Worm (Caenorhabditis elegans) whole organism, late embryonic: ENCODE measurements around the gene sra-27.

ENCODE experiments used
- C08G9.2 ChIP-seq: sonication (generic microtip); optimal IDR thresholded peaks from 2 replicates; lab custom pipeline; 2016; ENCODE audit warnings: mild to moderate bottlenecking, missing genetic modification characterization, moderate library complexity, missing compliant biosample characterization
- Y22D7AL.16 ChIP-seq: sonication (generic microtip); optimal IDR thresholded peaks from 2 replicates; lab custom pipeline; 2016; ENCODE audit warnings: missing genetic modification characterization, missing compliant biosample characterization
- ama-1 ChIP-seq: fragments of 150-350 bp; optimal IDR thresholded peaks from 2 replicates; lab custom pipeline; 2014
- ceh-18 ChIP-seq: sonication (generic microtip); optimal IDR thresholded peaks from 2 replicates; lab custom pipeline; 2016; ENCODE audit warnings: missing genetic modification characterization, missing compliant biosample characterization
- ceh-2 ChIP-seq: sonication (generic microtip); optimal IDR thresholded peaks from 2 replicates; lab custom pipeline; 2016; ENCODE audit warnings: missing genotype, missing genetic modification characterization, missing compliant biosample characterization
- ceh-30 ChIP-seq: fragments of 150-350 bp; optimal IDR thresholded peaks from 2 replicates; lab custom pipeline; 2014; ENCODE audit warnings: missing biosample characterization, missing genetic modification characterization
- ceh-31 ChIP-seq: sonication (generic microtip); optimal IDR thresholded peaks from 2 replicates; lab custom pipeline; 2016; ENCODE audit warnings: missing genetic modification characterization, missing compliant biosample characterization
- ceh-48 ChIP-seq: sonication (generic microtip); optimal IDR thresholded peaks from 2 replicates; lab custom pipeline; 2016; ENCODE audit warnings: missing genetic modification characterization, inconsistent platforms, missing compliant biosample characterization
- ceh-6 ChIP-seq: fragments of 200-800 bp; sonication (Bioruptor generic); optimal IDR thresholded peaks from 2 replicates; lab custom pipeline; 2018; ENCODE audit warnings: mild to moderate bottlenecking, missing genetic modification characterization, missing compliant biosample characterization
- ceh-9 ChIP-seq: sonication (generic microtip); optimal IDR thresholded peaks from 2 replicates; lab custom pipeline; 2016; ENCODE audit warnings: mild to moderate bottlenecking, missing genetic modification characterization, inconsistent platforms, missing compliant biosample characterization
- che-1 ChIP-seq: sonication (generic microtip); optimal IDR thresholded peaks from 2 replicates; lab custom pipeline; 2016; ENCODE audit warnings: mild to moderate bottlenecking, missing genetic modification characterization, missing compliant biosample characterization
- dmd-4 ChIP-seq: sonication (generic microtip); optimal IDR thresholded peaks from 2 replicates; lab custom pipeline; 2016; ENCODE audit warnings: borderline replicate concordance, missing genetic modification characterization, missing compliant biosample characterization
- dve-1 ChIP-seq: sonication (generic microtip); optimal IDR thresholded peaks from 2 replicates; lab custom pipeline; 2017; ENCODE audit warnings: antibody characterized with exemption, mild to moderate bottlenecking, missing genetic modification characterization, missing compliant biosample characterization
- elt-4 ChIP-seq: sonication (generic microtip); optimal IDR thresholded peaks from 2 replicates; lab custom pipeline; 2016; ENCODE audit warnings: missing genetic modification characterization, missing compliant biosample characterization
- ets-4 ChIP-seq: sonication (generic microtip); optimal IDR thresholded peaks from 2 replicates; lab custom pipeline; 2016; ENCODE audit warnings: missing genetic modification characterization, missing compliant biosample characterization
- eyg-1 ChIP-seq: sonication (generic microtip); optimal IDR thresholded peaks from 2 replicates; lab custom pipeline; 2016; ENCODE audit warnings: missing genotype, missing genetic modification characterization, missing compliant biosample characterization
- fax-1 ChIP-seq: sonication (generic microtip); optimal IDR thresholded peaks from 2 replicates; lab custom pipeline; 2016; ENCODE audit warnings: missing genotype, missing genetic modification characterization, missing compliant biosample characterization
- fkh-6 ChIP-seq: sonication (generic microtip); optimal IDR thresholded peaks from 2 replicates; lab custom pipeline; 2016; ENCODE audit warnings: missing genetic modification characterization, missing compliant biosample characterization
- gmeb-2 ChIP-seq: sonication (generic microtip); optimal IDR thresholded peaks from 2 replicates; lab custom pipeline; 2016; ENCODE audit warnings: missing genetic modification characterization, inconsistent platforms, missing compliant biosample characterization
- hlh-13 ChIP-seq: fragments of 200-800 bp; sonication (Bioruptor generic); optimal IDR thresholded peaks from 2 replicates; lab custom pipeline; 2018; ENCODE audit warnings: mild to moderate bottlenecking, missing genetic modification characterization, missing compliant biosample characterization
- lin-11 ChIP-seq: fragments of 200-800 bp; sonication (Bioruptor generic); optimal IDR thresholded peaks from 2 replicates; lab custom pipeline; 2018; ENCODE audit warnings: mild to moderate bottlenecking, missing genetic modification characterization, missing compliant biosample characterization
- nfya-1 ChIP-seq: sonication (generic microtip); optimal IDR thresholded peaks from 2 replicates; lab custom pipeline; 2017; ENCODE audit warnings: missing genetic modification characterization, mild to moderate bottlenecking, missing compliant biosample characterization, antibody characterized with exemption, moderate library complexity
- nhr-11 ChIP-seq: fragments of 150-350 bp; optimal IDR thresholded peaks from 2 replicates; lab custom pipeline; 2014; ENCODE audit warnings: missing biosample characterization, missing genetic modification characterization
- npax-4 ChIP-seq: sonication (generic microtip); optimal IDR thresholded peaks from 2 replicates; lab custom pipeline; 2016; ENCODE audit warnings: missing genetic modification characterization, missing compliant biosample characterization
- pag-3 ChIP-seq: sonication (generic microtip); optimal IDR thresholded peaks from 2 replicates; lab custom pipeline; 2016; ENCODE audit warnings: missing compliant biosample characterization, missing genetic modification characterization, borderline replicate concordance
- pat-9 ChIP-seq: fragments of 200-800 bp; sonication (Bioruptor generic); optimal IDR thresholded peaks from 2 replicates; lab custom pipeline; 2018; ENCODE audit warnings: mild to moderate bottlenecking, missing genetic modification characterization, moderate library complexity, missing compliant biosample characterization
- pha-2 ChIP-seq: sonication (generic microtip); optimal IDR thresholded peaks from 2 replicates; lab custom pipeline; 2017; ENCODE audit warnings: mild to moderate bottlenecking, missing genetic modification characterization, missing compliant biosample characterization
- ref-2 ChIP-seq: sonication (generic microtip); optimal IDR thresholded peaks from 2 replicates; lab custom pipeline; 2016; ENCODE audit warnings: missing genetic modification characterization, missing compliant biosample characterization
- rnt-1 ChIP-seq: sonication (generic microtip); optimal IDR thresholded peaks from 2 replicates; lab custom pipeline; 2016; ENCODE audit warnings: missing genetic modification characterization, missing compliant biosample characterization
- tbx-2 ChIP-seq: sonication (generic microtip); optimal IDR thresholded peaks from 2 replicates; lab custom pipeline; 2016; ENCODE audit warnings: missing genetic modification characterization, missing compliant biosample characterization
- tbx-7 ChIP-seq: sonication (generic microtip); optimal IDR thresholded peaks from 2 replicates; lab custom pipeline; 2016; ENCODE audit warnings: missing genotype, missing genetic modification characterization, missing compliant biosample characterization
- ttx-3 ChIP-seq: sonication (generic microtip); optimal IDR thresholded peaks from 2 replicates; lab custom pipeline; 2016; ENCODE audit warnings: missing genetic modification reagents, missing genetic modification characterization, missing compliant biosample characterization
- unc-55 ChIP-seq: sonication (generic microtip); optimal IDR thresholded peaks from 2 replicates; lab custom pipeline; 2017; ENCODE audit warnings: missing biosample characterization, missing genetic modification reagents, missing genetic modification characterization
- unc-86 ChIP-seq: sonication (generic microtip); optimal IDR thresholded peaks from 2 replicates; lab custom pipeline; 2016; ENCODE audit warnings: missing genetic modification characterization, missing compliant biosample characterization
- ztf-16 ChIP-seq: sonication (generic microtip); optimal IDR thresholded peaks from 2 replicates; lab custom pipeline; 2017; ENCODE audit warnings: missing genetic modification characterization, missing compliant biosample characterization

Gene sra-27

DNA sequence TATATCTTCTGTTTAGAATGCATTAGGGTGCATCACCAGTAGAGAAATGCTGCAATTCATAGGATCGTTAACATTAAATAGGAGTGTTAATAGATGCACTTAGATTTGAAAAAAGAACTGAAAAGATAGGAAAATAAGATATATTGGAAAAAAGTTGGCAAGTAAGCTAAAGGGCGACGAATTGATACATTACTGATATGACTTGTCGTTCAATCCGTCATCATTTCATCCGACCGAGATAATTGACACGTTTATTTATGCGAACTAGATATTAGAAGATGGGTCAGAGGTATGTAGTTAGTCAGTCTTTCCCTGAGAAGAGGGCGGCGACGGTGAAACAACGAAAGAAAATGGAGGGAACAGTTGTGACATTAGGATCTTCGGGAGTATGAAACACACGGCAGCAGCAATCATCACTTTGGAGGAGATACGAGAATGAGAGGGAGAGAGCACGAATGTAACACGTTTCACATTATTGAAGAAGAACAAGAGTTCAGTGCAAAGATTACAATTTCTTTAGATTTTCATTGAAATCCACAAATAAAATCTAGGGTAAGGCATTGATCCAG, 23.9 kb upstream of the sra-27 start, which contains the start of gene lron-15:
Gene lron-15, minus strand, starts transcription at position 51 of the 569 bp plus-strand sequence.
- no peak for TF ChIP-seq fkh-6 (tag; lab: Kevin White, UChicago)
- TF ChIP-seq pha-2 (tag; lab: Kevin White, UChicago): no peak
- no peak for TF ChIP-seq ref-2 (tag; lab: Kevin White, UChicago)
- no peak for TF ChIP-seq ztf-16 (tag; lab: Kevin White, UChicago)
- TF ChIP-seq ceh-30 (tag; lab: Kevin White, UChicago): no peak
- peak; percentile 50 for TF ChIP-seq unc-55 (GFP tag; lab: Kevin White, UChicago)
- peak; percentile 21 for TF ChIP-seq rnt-1 (tag; lab: Kevin White, UChicago)

DNA sequence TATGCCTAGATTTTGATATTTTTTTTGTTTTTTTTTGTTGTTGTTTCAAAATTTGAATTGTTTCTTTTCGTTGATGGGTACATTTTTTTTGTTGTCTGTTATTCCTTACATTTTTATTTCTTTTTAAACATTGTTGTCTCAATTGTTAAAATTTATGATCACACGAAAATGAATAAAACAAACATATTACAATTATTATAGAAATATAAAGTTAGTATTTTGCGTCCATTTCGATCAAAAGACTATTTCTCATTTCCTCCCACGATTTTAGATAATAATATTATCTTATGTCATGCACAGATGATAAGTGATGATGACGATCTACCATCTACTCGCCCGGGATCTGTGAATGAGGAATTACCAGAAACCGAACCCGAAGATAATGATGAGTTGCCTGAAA, 14.1 kb upstream of the sra-27 start, which contains the start of gene wrn-1:
Gene wrn-1, plus strand, starts transcription at position 301 of the 400 bp plus-strand sequence.
- TF ChIP-seq ceh-48 (tag; lab: Kevin White, UChicago) (no peak), ref-2 (tag; lab: Kevin White, UChicago) (no peak), elt-4 (tag; lab: Kevin White, UChicago) (no peak), che-1 (tag; lab: Kevin White, UChicago) (no peak), dve-1 (tag; lab: Kevin White, UChicago) (no peak), ceh-2 (tag; lab: Kevin White, UChicago) (no peak), npax-4 (tag; lab: Kevin White, UChicago) (no peak), rnt-1 (tag; lab: Kevin White, UChicago) (no peak), nhr-11 (no peak), ceh-18 (tag; lab: Kevin White, UChicago) (no peak)

DNA sequence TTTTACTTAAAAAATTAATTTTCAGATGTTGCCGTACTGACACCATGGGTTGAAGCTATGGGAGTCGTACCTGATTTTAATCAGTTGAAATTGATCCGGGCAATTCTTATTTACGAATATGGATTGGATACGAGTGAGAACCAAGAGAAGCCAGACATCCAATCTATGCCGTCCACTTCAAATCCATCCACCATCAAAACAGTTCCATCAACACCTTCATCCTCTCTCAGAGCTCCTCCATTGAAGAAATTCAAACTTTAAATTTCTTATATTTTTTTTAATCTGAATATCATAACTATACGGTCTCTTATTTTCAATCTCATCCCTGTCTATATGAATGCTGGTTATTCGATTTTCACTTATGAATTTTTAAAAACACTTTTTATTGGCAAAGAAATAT, 9.9 kb upstream of the sra-27 start:
- TF ChIP-seq eyg-1 (tag; lab: Kevin White, UChicago) (no peak), pag-3 (tag; lab: Kevin White, UChicago) (no peak), C08G9.2 (tag; lab: Kevin White, UChicago) (no peak), lin-11 (tag; lab: Kevin White, UChicago) (no peak), nfya-1 (tag; lab: Kevin White, UChicago) (no peak), ceh-6 (GFP tag; lab: Kevin White, UChicago) (no peak), ceh-31 (no peak), pha-2 (tag; lab: Kevin White, UChicago) (no peak), tbx-7 (tag; lab: Kevin White, UChicago) (no peak), ref-2 (tag; lab: Kevin White, UChicago) (no peak), unc-86 (no peak), ceh-2 (tag; lab: Kevin White, UChicago) (no peak), ets-4 (tag; lab: Kevin White, UChicago) (no peak), gmeb-2 (tag; lab: Kevin White, UChicago) (no peak), hlh-13 (GFP tag; lab: Kevin White, UChicago) (no peak)

DNA sequence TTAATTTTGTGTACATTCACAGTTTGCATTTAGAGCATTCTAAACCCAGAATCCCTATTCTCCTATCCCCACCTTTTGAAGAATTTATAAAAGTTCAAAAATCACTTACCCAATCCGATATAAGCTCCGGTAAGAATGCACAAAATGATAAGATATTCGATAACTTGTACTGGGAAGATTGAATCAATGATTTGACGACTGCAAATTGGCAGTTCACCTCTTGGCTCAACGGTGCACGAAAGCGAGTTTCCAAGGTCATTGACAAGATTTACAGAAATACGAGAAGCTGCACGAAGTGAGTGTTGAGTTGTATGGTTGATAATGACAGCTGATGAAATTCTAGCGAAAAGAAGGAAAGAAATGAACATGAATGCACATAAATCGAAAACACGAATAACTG, 8.5 kb upstream of the sra-27 start:
- TF ChIP-seq fax-1 (tag; lab: Kevin White, UChicago) (no peak), dmd-4 (tag; lab: Kevin White, UChicago) (no peak), tbx-2 (tag; lab: Kevin White, UChicago) (no peak), Y22D7AL.16 (tag; lab: Kevin White, UChicago) (no peak), lin-11 (tag; lab: Kevin White, UChicago) (no peak), ceh-9 (no peak), ttx-3 (tag; lab: Kevin White, UChicago) (no peak), pat-9 (no peak), ama-1 (lab: Kevin White, UChicago) (no peak), nfya-1 (tag; lab: Kevin White, UChicago) (no peak)
